Worm (Caenorhabditis elegans) whole organism, young adult: ENCODE data around the gene F35B3.4.

Source experiments
- B0019.2 ChIP-seq: fragments of 200-800 bp; sonication (Bioruptor generic); conservative IDR thresholded peaks from 2 replicates; pipeline ENCODE4 v1.3.6; 2022; ENCODE audit warnings: missing genetic modification reagents, missing genetic modification characterization, missing compliant biosample characterization
- B0336.3 ChIP-seq: fragments of 200-800 bp; sonication (Bioruptor generic); IDR thresholded peaks from 2 replicates; pipeline ENCODE4 v1.3.6; 2022; ENCODE audit warnings: missing genetic modification characterization, missing compliant biosample characterization
- F10E7.11 ChIP-seq: sonication (generic microtip); optimal IDR thresholded peaks from 2 replicates; lab custom pipeline; 2017; ENCODE audit warnings: mild to moderate bottlenecking, missing genetic modification characterization, moderate library complexity, missing compliant biosample characterization
- F55B11.4 ChIP-seq: sonication (generic microtip); optimal IDR thresholded peaks from 2 replicates; lab custom pipeline; 2016; ENCODE audit warnings: missing compliant biosample characterization, missing genetic modification characterization, borderline replicate concordance; ENCODE audit not compliant: insufficient read depth
- F57A8.1 ChIP-seq: fragments of 200-800 bp; sonication (Bioruptor generic); optimal IDR thresholded peaks from 2 replicates; lab custom pipeline; 2018; ENCODE audit warnings: mild to moderate bottlenecking, missing genetic modification characterization, moderate library complexity, missing compliant biosample characterization
- F57C9.4 ChIP-seq: sonication (generic microtip); optimal IDR thresholded peaks from 2 replicates; lab custom pipeline; 2017; ENCODE audit warnings: mild to moderate bottlenecking, missing genetic modification characterization, missing compliant biosample characterization
- Y56A3A.18 ChIP-seq: fragments of 200-800 bp; sonication (Bioruptor generic); IDR thresholded peaks from 2 replicates; pipeline ENCODE4 v1.3.6; 2022; ENCODE audit warnings: missing genetic modification reagents, missing genetic modification characterization, missing compliant biosample characterization
- Y79H2A.3 ChIP-seq: fragments of 200-800 bp; sonication (Bioruptor generic); conservative IDR thresholded peaks from 2 replicates; pipeline ENCODE4 v1.3.6; 2022; ENCODE audit warnings: missing genetic modification reagents, missing genetic modification characterization, missing compliant biosample characterization
- ZK185.1 ChIP-seq: sonication (generic microtip); optimal IDR thresholded peaks from 2 replicates; lab custom pipeline; 2016; ENCODE audit warnings: mild to moderate bottlenecking, missing genetic modification characterization, missing compliant biosample characterization; ENCODE audit not compliant: poor library complexity, severe bottlenecking
- bed-1 ChIP-seq: fragments of 200-800 bp; sonication (Bioruptor generic); IDR thresholded peaks from 2 replicates; pipeline ENCODE4 v1.3.6; 2022; ENCODE audit warnings: missing genetic modification reagents, missing genetic modification characterization, missing compliant biosample characterization
- ccch-3 ChIP-seq: fragments of 200-800 bp; sonication (Bioruptor generic); optimal IDR thresholded peaks from 2 replicates; lab custom pipeline; 2018; ENCODE audit warnings: mild to moderate bottlenecking, missing genetic modification characterization, missing compliant biosample characterization
- ceh-79 ChIP-seq: sonication (generic microtip); optimal IDR thresholded peaks from 2 replicates; lab custom pipeline; 2017; ENCODE audit warnings: mild to moderate bottlenecking, missing genetic modification characterization, missing compliant biosample characterization
- dpff-1 ChIP-seq: sonication (generic microtip); optimal IDR thresholded peaks from 2 replicates; lab custom pipeline; 2017; ENCODE audit warnings: mild to moderate bottlenecking, missing genetic modification characterization, missing compliant biosample characterization
- ets-4 ChIP-seq: fragments of 200-800 bp; sonication (Bioruptor generic); optimal IDR thresholded peaks from 2 replicates; lab custom pipeline; 2018; ENCODE audit warnings: mild to moderate bottlenecking, missing genetic modification characterization, missing compliant biosample characterization
- gei-17 ChIP-seq: fragments of 200-800 bp; sonication (Bioruptor generic); optimal IDR thresholded peaks from 2 replicates; lab custom pipeline; 2018; ENCODE audit warnings: mild to moderate bottlenecking, missing genetic modification characterization, missing compliant biosample characterization
- him-1 ChIP-seq: sonication (generic microtip); optimal IDR thresholded peaks from 2 replicates; lab custom pipeline; 2016; ENCODE audit warnings: missing genotype, missing genetic modification reagents, missing genetic modification characterization, missing compliant biosample characterization
- hlh-26 ChIP-seq: fragments of 200-800 bp; sonication (Bioruptor generic); conservative IDR thresholded peaks from 2 replicates; pipeline ENCODE4 v1.3.6; 2022; ENCODE audit warnings: missing genetic modification reagents, missing genetic modification characterization, missing compliant biosample characterization
- let-526 ChIP-seq: fragments of 200-800 bp; sonication (Bioruptor generic); IDR thresholded peaks from 2 replicates; pipeline ENCODE4 v1.3.6; 2022; ENCODE audit warnings: missing genetic modification reagents, missing genetic modification characterization, missing compliant biosample characterization
- madf-6 ChIP-seq: fragments of 200-800 bp; sonication (Bioruptor generic); IDR thresholded peaks from 2 replicates; pipeline ENCODE4 v1.3.6; 2022; ENCODE audit warnings: missing genetic modification reagents, missing genetic modification characterization, missing compliant biosample characterization
- nfyb-1 ChIP-seq: fragments of 200-800 bp; sonication (Bioruptor generic); IDR thresholded peaks from 2 replicates; pipeline ENCODE4 v1.3.6; 2022; ENCODE audit warnings: missing genetic modification reagents, missing genetic modification characterization, missing compliant biosample characterization
- nhr-120 ChIP-seq: fragments of 200-800 bp; sonication (Bioruptor generic); IDR thresholded peaks from 2 replicates; pipeline ENCODE4 v1.3.6; 2022; ENCODE audit warnings: missing genetic modification characterization, missing compliant biosample characterization
- nhr-179 ChIP-seq: sonication (generic microtip); optimal IDR thresholded peaks from 2 replicates; lab custom pipeline; 2016; ENCODE audit warnings: mild to moderate bottlenecking, missing genetic modification characterization, missing compliant biosample characterization
- nhr-80 ChIP-seq: sonication (generic microtip); optimal IDR thresholded peaks from 2 replicates; lab custom pipeline; 2016; ENCODE audit warnings: missing genetic modification characterization, missing compliant biosample characterization
- nhr-90 ChIP-seq: sonication (generic microtip); optimal IDR thresholded peaks from 2 replicates; lab custom pipeline; 2016; ENCODE audit warnings: missing genotype, mild to moderate bottlenecking, missing genetic modification characterization, missing compliant biosample characterization
- rcor-1 ChIP-seq: fragments of 200-800 bp; sonication (Bioruptor generic); IDR thresholded peaks from 2 replicates; pipeline ENCODE4 v1.3.6; 2022; ENCODE audit warnings: missing genetic modification reagents, missing genetic modification characterization, missing compliant biosample characterization
- sdz-38 ChIP-seq: sonication (generic microtip); optimal IDR thresholded peaks from 2 replicates; lab custom pipeline; 2016; ENCODE audit warnings: missing genotype, missing genetic modification characterization, missing compliant biosample characterization
- snpc-1.1 ChIP-seq: sonication (generic microtip); optimal IDR thresholded peaks from 2 replicates; lab custom pipeline; 2017; ENCODE audit warnings: missing genetic modification characterization, mild to moderate bottlenecking, missing compliant biosample characterization, antibody characterized with exemption, moderate library complexity, missing genotype, missing genetic modification reagents; ENCODE audit not compliant: insufficient read depth
- snpc-1.3 ChIP-seq: sonication (generic microtip); optimal IDR thresholded peaks from 2 replicates; lab custom pipeline; 2017; ENCODE audit warnings: missing genetic modification characterization, mild to moderate bottlenecking, missing compliant biosample characterization, antibody characterized with exemption, moderate library complexity, missing genotype, missing genetic modification reagents; ENCODE audit not compliant: insufficient read depth
- snpc-4 ChIP-seq, 5 experiments: fragments of 150-350 bp in 1 of 5; sonication (generic microtip) in 4 of 5; optimal IDR thresholded peaks; 2 replicates each; lab custom pipeline; 2014 to 2018; ENCODE audit warnings: missing genetic modification characterization in 5 of 5, missing biosample characterization in 3 of 5, antibody characterized with exemption in 2 of 5, mild to moderate bottlenecking in 2 of 5, missing compliant biosample characterization in 2 of 5, missing genotype in 2 of 5, moderate library complexity in 2 of 5, missing genetic modification reagents in 1 of 5
- tbp1 ChIP-seq: fragments of 200-800 bp; sonication (Bioruptor generic); optimal IDR thresholded peaks from 2 replicates; lab custom pipeline; 2018; ENCODE audit warnings: mild to moderate bottlenecking, missing genetic modification characterization, missing compliant biosample characterization
- zfh-2 ChIP-seq: fragments of 200-800 bp; sonication (Bioruptor generic); conservative IDR thresholded peaks from 2 replicates; pipeline ENCODE4 v1.3.6; 2022; ENCODE audit warnings: missing genetic modification reagents, missing genetic modification characterization, missing compliant biosample characterization
- zim-3 ChIP-seq: sonication (generic microtip); optimal IDR thresholded peaks from 2 replicates; lab custom pipeline; 2017; ENCODE audit warnings: mild to moderate bottlenecking, missing genetic modification characterization, moderate library complexity, missing compliant biosample characterization
- ztf-22 ChIP-seq: fragments of 200-800 bp; sonication (Bioruptor generic); optimal IDR thresholded peaks from 2 replicates; lab custom pipeline; 2018; ENCODE audit warnings: mild to moderate bottlenecking, missing genetic modification characterization, moderate library complexity, missing compliant biosample characterization
- ztf-3 ChIP-seq: fragments of 200-800 bp; sonication (Bioruptor generic); optimal IDR thresholded peaks from 2 replicates; lab custom pipeline; 2018; ENCODE audit warnings: mild to moderate bottlenecking, missing genetic modification characterization, missing compliant biosample characterization

F35B3.4 gene

ce11 chrX:16995886-16996283 lies 24.9 kb downstream of the F35B3.4 start:
- TF ChIP-seq B0336.3 (GFP tag; lab: Robert Waterston, UW) (no peak), snpc-4 (GFP tag; optimal IDR thresholded peaks at IDR 0.05; lab: Kevin White, UChicago) (no peak), snpc-4 (tag; optimal IDR thresholded peaks at IDR 0.05; lab: Kevin White, UChicago) (peak in 2 of 4 experiments; percentile 2 to 57), hlh-26 (GFP tag; lab: Robert Waterston, UW) (no peak), nhr-80 (tag; lab: Kevin White, UChicago) (peak; percentile 77)

- peak; percentile 48 for TF ChIP-seq nhr-80 (tag; lab: Kevin White, UChicago)
- TF ChIP-seq ZK185.1 (tag; lab: Kevin White, UChicago) = peak; percentile 19
- no peak for TF ChIP-seq Y79H2A.3 (GFP tag; lab: Robert Waterston, UW)
- TF ChIP-seq, all 124 proteins: peak for 2
Measured at ce11 chrX:16995149-16995885, 25.4 kb downstream of the F35B3.4 start.

ce11 chrX:16994417-16994816 lies 26.3 kb downstream of the F35B3.4 start:
- TF ChIP-seq F57C9.4 (tag; lab: Kevin White, UChicago) (no peak), gei-17 (no peak), zim-3 (tag; lab: Kevin White, UChicago) (no peak)

- TF ChIP-seq nfyb-1 (no peak), F55B11.4 (tag; lab: Kevin White, UChicago) (no peak), nhr-179 (tag; lab: Kevin White, UChicago) (no peak), snpc-1.1 (no peak), B0019.2 (GFP tag; lab: Robert Waterston, UW) (no peak)
Measured at ce11 chrX:16993524-16993923, 27.2 kb downstream of the F35B3.4 start.

- TF ChIP-seq tbp1 (GFP tag; lab: Kevin White, UChicago) = no peak
- TF ChIP-seq madf-6 (GFP tag; lab: Robert Waterston, UW) = no peak
- TF ChIP-seq ztf-3 (GFP tag; lab: Kevin White, UChicago) = no peak
- no peak for TF ChIP-seq sdz-38 (tag; lab: Kevin White, UChicago)
- TF ChIP-seq Y56A3A.18 (GFP tag; lab: Robert Waterston, UW) = no peak
Measured at ce11 chrX:16991437-16991836, 29.3 kb downstream of the F35B3.4 start.

- TF ChIP-seq ccch-3 = no peak
- TF ChIP-seq nhr-90 (tag; lab: Kevin White, UChicago) = no peak
- no peak for TF ChIP-seq zim-3 (tag; lab: Kevin White, UChicago)
- TF ChIP-seq zfh-2 (GFP tag; lab: Robert Waterston, UW) = no peak
- TF ChIP-seq ets-4 (GFP tag; lab: Kevin White, UChicago) = no peak
- TF ChIP-seq let-526 (GFP tag; lab: Robert Waterston, UW) = no peak
- no peak for TF ChIP-seq him-1 (tag; lab: Kevin White, UChicago)
- TF ChIP-seq F10E7.11 = no peak
- no peak for TF ChIP-seq rcor-1 (GFP tag; lab: Robert Waterston, UW)
- TF ChIP-seq nhr-120 (GFP tag; lab: Robert Waterston, UW) = no peak
- TF ChIP-seq bed-1 = no peak
- no peak for TF ChIP-seq F57A8.1 (GFP tag; lab: Kevin White, UChicago)
- no peak for TF ChIP-seq ceh-79 (tag; lab: Kevin White, UChicago)
- no peak for TF ChIP-seq snpc-1.3
- TF ChIP-seq ztf-22 (GFP tag; lab: Kevin White, UChicago) = no peak
- no peak for TF ChIP-seq dpff-1
Measured at ce11 chrX:16988367-16988766, 32.4 kb downstream of the F35B3.4 start.
